Worm (Caenorhabditis elegans): Measurements from ENCODE around the gene sek-3.

sek-3 gene

DNA sequence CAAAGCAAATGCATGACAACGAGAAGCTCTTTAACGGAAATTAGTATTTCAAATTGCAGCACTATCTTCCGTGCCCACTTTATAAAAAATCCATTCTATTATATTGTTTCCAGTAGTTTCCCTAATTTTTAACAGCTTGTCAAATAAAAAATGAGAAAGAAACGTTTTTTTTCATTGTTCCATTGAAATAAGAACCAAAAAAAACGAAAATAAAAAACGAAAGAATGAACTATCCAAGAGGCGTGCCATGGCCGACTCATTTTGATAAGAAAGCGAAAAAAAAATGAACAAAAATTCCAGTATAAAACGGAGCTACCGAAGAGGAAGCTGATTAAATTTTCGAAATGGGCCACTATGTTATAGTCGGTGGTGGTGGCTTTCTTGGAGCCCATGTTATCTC lies 12.8 kb upstream of the sek-3 start, which contains the start of gene hsd-2:
Gene hsd-2, plus strand, starts transcription at position 301 of the 400 bp plus-strand sequence.
- no peak for TF ChIP-seq unc-62 (GFP tag; optimal IDR thresholded peaks at IDR 0.05)

DNA sequence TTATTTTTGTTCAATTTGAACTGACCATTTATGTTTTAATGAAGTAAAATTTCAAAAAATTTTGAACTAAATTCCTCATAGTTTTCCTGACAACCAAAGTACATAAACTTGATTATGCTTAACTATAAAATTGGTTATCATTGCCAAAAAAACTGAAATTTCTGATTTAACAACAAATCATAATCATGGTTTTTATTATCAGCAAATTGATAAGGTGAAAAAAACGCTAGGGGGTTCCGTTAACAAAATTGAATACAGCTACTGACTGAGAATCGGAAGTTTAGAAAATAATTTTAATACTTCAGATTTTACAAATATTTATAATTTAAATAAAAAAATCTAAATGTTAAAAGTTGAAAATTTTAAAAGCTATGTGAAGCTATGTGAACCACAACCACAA lies 10.7 kb upstream of the sek-3 start:
- TF ChIP-seq unc-62 (GFP tag; optimal IDR thresholded peaks at IDR 0.05) = no peak

DNA sequence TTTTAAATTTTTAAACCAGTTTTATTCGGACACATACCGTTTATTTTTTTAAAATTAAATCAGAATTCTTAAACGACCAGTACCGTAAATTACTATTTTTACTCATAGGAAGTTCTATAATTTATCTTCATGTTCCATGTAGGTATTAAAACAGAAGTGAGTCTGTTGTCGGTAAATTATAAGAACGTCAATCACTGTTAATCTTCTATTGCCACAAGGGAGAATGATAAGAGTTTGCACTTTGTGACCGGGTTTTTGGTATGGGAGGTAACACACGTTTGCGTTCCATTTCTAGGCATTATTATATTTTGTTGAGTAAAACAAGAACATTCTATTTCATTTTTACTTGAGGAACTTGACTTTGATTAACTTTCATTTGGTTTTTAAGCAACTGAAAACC lies 8.7 kb upstream of the sek-3 start, which contains the start of gene hsd-3:
Gene hsd-3, plus strand, starts transcription at position 301 of the 400 bp plus-strand sequence.
- TF ChIP-seq unc-62 (GFP tag; optimal IDR thresholded peaks at IDR 0.05) = no peak

DNA sequence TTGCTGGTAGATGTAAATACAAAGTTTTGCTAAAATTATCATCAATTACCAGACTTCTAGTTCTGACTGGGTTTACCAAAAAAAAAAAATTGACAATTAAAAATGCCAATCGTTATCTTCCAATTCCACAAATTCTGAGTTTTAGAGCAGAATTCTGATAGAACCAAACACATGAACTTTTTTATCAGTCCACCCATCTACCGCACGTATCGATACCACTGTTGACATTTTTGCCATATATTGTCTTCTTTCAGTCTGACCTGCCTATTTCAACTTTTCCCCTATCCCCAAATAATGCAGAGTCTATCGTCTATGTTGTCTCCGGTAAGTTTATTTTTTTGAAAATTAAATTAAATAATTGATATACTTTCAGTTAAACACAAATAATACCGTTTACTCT lies 3.9 kb upstream of the sek-3 start, which contains the start of gene ZC449.7:
Gene ZC449.7, plus strand, starts transcription at position 249 of the 400 bp plus-strand sequence.
- no peak for TF ChIP-seq unc-62 (GFP tag; optimal IDR thresholded peaks at IDR 0.05)

DNA sequence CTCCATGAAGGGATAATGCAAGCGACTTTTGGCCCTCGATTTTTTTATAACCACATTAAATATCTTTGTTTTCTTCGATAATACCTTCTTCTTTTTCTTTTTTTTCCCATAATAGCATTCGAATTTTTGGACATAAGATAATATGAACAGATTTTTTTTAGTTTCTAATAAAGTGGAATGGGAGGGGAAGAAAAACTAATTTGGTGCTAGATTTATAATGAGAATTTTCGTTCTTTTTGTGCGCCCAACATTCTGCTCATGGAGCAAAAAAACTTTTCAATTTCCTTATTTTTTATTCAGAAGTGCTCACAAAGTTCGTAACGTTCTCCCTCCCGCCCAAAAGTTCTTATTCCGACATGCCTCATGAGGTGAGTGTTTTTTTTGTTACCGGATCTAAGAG lies 1.9 kb upstream of the sek-3 start, which contains the start of gene ZC449.8:
Gene ZC449.8, plus strand, starts transcription at position 301 of the 400 bp plus-strand sequence.
- no peak for TF ChIP-seq unc-62 (GFP tag; optimal IDR thresholded peaks at IDR 0.05)

DNA sequence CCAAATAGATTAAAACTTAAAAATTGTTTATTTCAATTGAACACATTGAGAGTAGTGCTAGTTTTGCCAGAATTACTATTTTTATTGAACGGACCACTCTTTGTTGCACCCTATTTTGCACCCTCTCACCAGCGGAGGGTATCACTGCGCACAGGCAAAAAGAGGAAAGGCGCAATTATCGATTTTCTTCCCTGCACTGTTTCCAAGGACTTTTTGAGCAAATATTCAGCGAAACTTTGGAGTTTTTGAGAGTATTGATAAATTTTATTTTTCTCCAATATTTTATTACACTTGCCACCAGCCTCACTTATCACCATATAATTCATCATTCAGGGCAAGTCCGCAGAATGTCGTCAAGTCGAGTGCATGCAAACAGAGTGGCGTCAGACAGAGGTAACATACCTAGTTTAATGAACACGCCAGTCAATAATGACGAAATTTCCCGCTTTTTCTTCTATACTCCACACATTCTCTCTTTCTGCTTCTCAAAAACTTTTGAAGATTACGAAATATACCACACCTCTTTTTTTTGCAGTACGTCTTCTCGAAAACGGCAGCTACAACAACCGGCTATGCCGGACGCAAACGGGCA lies 467 bp downstream of the sek-3 start:
- no peak for TF ChIP-seq unc-62 (GFP tag; optimal IDR thresholded peaks at IDR 0.05)

DNA sequence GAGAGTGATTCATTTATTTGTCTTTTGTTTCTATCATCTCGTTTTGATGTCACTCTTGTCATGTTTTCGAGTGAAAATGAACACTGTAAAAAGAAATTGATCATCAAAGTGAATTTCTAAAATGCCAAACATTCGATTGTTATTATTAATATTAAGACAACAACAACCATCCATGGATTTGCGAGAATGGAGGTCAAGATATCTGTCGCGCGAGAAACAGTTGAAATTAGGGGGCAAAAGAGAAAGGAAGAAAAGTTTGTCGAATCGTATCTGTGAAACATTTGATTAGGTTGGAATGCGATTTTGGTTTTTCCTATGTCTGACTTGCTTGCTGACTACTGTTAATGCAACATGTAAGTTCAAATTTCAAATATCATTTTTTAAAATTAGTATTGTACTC lies 3.3 kb downstream of the sek-3 start, which contains the start of gene ZC449.2:
Gene ZC449.2, plus strand, starts transcription at position 290 of the 400 bp plus-strand sequence.
- TF ChIP-seq unc-62 (GFP tag; optimal IDR thresholded peaks at IDR 0.05) = no peak

DNA sequence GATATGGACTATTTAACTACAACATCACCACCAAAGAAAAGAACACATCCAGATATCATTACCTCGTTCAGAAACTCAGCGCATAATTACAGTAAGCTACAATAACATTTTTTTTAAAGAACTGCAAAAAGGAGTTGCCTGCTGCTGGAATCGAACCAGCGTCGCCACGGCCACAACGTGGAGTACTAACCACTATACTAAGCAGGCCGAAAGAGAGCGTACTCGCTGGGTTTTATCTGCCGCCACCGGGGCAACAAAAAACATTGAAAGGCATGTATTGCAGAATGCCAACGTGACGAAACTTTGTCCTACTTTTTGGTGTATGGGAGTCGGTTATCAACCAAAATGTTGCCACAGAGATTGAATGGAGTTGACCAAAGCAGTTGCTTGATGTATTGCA lies 5.0 kb downstream of the sek-3 start:
- TF ChIP-seq unc-62 (GFP tag; optimal IDR thresholded peaks at IDR 0.05) = no peak

DNA sequence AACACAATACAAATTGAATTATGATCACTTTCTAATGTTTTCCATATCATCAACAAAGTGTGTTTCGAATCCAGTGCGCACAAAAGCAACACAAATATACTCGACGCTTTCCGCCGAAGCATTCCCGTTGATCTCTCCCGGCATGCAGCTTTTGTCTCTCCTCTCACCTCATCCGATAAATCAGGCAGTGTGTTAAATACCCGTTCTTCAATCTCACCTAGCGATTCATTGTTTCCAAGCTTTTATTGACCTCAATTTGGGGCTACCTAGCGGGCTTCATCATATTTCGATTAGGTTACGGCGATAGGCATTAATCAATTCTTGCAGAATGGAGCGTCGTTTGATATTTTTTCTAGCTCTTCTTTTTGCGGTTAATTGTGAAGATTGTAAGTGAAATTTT lies 6.6 kb downstream of the sek-3 start, which contains the start of gene ZC449.1:
Gene ZC449.1, plus strand, starts transcription at position 121 of the 400 bp plus-strand sequence.
- no peak for TF ChIP-seq unc-62 (GFP tag; optimal IDR thresholded peaks at IDR 0.05)

DNA sequence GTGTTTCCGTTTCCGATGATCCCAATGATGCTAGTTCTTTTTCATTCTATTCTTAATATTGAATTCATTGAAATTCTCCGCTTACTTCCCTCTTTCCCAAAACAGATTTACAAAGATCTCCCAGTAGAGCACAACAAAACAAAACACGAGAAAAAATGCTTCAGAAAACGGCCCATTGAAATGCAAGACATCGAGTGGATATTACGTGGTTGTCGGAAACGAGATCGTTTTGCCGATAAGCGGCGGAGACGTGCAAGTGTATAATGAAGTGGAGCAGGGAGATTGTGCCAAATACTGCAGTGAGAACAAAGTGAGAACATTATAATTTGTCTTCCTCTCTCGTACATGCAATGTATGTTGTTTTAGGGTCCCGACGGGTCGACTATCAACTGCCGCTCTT lies 8.8 kb downstream of the sek-3 start:
- no peak for TF ChIP-seq unc-62 (GFP tag; optimal IDR thresholded peaks at IDR 0.05)

DNA sequence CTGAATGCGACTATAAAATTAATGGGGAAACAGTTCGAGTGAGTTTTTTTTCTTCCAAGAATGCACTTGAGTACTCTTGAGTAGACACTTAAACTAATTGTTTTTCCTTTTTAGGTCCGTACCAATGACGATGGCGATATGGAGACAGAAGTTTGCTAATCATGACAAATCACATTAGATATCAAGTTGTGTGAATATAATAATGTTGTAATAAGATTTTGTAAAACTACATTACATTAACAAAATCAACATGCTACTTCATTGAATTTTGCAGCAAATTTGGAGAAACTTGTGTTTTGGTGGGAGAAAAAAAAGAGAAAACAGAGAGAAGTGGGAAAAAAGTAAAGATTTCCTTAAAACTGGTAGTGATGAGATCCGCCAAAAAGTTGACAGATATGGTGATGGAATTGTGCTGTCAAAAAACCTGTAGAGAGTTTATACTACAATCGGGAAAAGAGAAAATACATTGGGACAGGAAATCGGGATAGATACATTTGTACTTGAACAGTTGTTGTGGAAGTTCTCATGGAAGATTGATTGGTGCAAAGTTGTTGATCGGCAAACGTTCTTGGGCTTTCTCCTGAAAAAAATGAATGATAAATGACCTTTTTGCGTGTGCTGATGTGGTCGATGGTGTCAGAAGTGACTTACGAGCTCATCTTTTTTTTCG lies 10.4 kb downstream of the sek-3 start:
- no peak for TF ChIP-seq unc-62 (GFP tag; optimal IDR thresholded peaks at IDR 0.05)

DNA sequence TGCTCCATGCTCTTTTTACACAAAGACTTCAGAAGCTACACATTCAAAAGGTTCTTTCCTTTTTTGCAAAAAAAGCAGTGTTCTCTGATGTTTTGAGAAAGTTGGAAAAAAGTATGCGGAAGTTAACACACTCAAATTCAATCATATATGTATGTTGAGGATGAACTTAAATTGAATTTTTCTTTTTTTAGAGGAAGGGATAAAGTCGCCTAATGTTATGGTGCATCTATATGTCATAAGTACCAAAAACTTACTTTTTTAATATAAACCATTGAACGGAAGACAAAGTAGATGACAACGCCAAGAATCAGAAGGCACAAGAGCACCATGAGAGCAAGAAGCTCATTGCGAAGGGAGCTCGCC lies 10.9 kb downstream of the sek-3 start:
- no peak for TF ChIP-seq unc-62 (GFP tag; optimal IDR thresholded peaks at IDR 0.05)

DNA sequence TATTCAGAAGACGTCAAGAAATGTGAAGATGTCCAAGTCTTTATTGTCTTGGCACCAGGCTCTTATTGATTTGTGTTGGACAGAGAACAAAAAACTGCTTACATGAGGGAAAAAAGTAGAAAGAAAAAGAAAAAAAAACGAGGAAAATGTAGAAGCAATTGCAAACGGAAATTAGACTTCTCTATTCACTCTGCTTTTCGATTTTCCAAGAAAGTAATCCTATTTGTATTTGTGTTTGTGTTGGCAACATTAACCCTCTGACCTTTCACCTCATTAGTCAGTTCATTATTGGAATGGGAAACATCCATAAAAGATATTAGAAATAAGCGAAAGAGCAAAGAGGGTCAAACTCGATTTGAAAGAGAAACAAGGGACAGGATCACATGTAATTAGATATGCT lies 14.1 kb downstream of the sek-3 start:
- TF ChIP-seq unc-62 (GFP tag; optimal IDR thresholded peaks at IDR 0.05) = no peak

DNA sequence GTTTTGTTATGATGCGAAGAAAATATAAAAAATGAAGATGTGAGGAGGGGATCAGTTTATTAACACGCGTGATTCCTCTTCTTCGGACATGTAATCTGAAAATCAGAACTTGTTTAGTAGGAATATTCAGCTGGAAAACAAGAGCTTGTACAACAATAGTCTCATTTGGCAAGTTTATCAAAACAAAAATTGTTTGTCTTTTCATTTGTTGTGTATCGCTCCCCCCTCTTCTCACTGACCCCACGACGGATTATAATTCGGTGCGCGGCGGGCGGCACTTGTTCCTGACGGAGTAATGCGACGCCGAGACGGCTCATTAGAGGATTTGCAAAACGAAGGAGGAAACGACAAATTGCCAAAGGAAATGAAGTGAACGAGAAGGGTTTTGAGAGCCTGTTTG lies 16.2 kb downstream of the sek-3 start, which contains the start of gene ZC449.4:
Gene ZC449.4, minus strand, starts transcription at position 101 of the 400 bp plus-strand sequence.
- no peak for TF ChIP-seq unc-62 (GFP tag; optimal IDR thresholded peaks at IDR 0.05)

DNA sequence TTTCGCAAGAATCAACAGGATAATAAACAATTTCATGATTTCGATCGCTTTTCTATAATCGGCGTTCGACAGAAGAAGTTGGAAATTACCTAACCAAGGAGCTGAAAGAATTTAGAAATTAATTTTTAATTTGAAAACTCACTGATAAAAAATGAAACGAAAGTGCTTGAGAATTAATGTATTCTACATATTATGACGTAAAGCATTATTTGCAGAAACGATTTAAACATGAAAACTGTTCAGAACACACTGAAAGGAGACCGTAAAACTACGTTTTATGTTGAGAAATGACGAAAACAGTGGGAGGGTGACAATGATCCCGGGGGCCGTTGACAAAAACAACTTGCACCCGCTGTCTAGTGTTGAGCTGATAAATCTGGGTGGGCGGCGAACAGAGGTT lies 20.0 kb downstream of the sek-3 start, which contains the start of gene ZC449.5:
Gene ZC449.5, minus strand, starts transcription at position 101 of the 400 bp plus-strand sequence.
- no peak for TF ChIP-seq unc-62 (GFP tag; optimal IDR thresholded peaks at IDR 0.05)

DNA sequence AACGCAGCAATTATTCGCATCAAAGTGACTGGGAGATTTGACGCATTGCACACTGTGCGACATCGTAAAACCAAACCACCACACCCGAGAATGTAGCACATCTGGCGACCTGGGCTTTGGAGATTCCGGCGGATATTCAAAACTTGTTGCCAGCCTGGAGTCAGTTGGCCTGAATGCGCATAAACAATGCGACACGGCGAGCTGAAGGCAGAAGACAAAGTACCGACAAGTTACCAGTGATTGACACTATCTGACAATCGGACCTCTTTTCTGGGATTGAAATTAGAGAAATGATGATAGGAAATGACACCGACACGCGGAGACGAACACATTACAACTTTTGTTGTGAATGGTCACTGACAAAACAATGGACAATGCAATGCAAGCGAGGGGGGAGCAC lies 21.1 kb downstream of the sek-3 start:
- TF ChIP-seq unc-62 (GFP tag; optimal IDR thresholded peaks at IDR 0.05) = no peak

DNA sequence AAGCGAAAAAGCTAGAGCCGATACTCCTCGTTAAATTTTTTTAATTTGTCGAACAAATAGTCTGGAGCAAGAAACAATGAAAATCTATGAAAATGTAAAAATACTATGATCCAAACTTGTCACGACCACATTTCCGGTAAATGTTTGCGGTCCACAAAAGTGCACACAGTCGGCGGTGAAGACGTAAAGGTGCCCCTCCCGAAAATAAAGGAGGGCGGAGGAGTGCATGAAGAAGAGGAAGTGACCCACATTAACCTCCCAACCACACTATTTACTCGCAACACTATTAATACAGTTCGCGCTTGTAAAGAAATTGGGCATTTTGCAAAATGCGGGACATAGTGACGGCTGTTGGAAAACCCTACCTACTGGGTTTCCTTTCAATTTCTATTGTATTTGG lies 22.3 kb downstream of the sek-3 start:
- no peak for TF ChIP-seq unc-62 (GFP tag; optimal IDR thresholded peaks at IDR 0.05)

All from whole organism, dauer.